Fruit fly (Drosophila melanogaster) whole organism, embryonic: ENCODE data around the gene CG10365.

Experiments used
- Abd-B ChIP-seq: fragments of 200-800 bp; sonication (Bioruptor generic); optimal IDR thresholded peaks from 2 replicates; lab custom pipeline; 2018; ENCODE audit warnings: missing biosample characterization, mild to moderate bottlenecking, missing genetic modification characterization, moderate library complexity
- B-H2 ChIP-seq: fragments of 200-800 bp; sonication (Bioruptor generic); optimal IDR thresholded peaks from 2 replicates; lab custom pipeline; 2018; ENCODE audit warnings: missing biosample characterization, mild to moderate bottlenecking, missing genetic modification characterization
- Bgb ChIP-seq: fragments of 200-800 bp; sonication (Bioruptor generic); IDR thresholded peaks from 2 replicates; pipeline ENCODE4 v1.3.6; 2022; ENCODE audit warnings: missing biosample characterization, missing genetic modification characterization; ENCODE audit not compliant: partially characterized antibody
- C15 ChIP-seq: fragments of 200-800 bp; sonication (Bioruptor generic); IDR thresholded peaks from 3 replicates; pipeline ENCODE4 v1.3.6; 2022; ENCODE audit warnings: missing biosample characterization, missing genetic modification characterization
- CG10274 ChIP-seq: fragments of 200-800 bp; sonication (Bioruptor generic); optimal IDR thresholded peaks from 3 replicates; lab custom pipeline; 2017; ENCODE audit warnings: missing biosample characterization, mild to moderate bottlenecking, missing genetic modification characterization
- CG10959 ChIP-seq: fragments of 200-800 bp; sonication (Bioruptor generic); IDR thresholded peaks from 2 replicates; pipeline ENCODE4 v1.3.6; 2022; ENCODE audit warnings: missing biosample characterization, missing genetic modification characterization
- CG11247 ChIP-seq: fragments of 200-800 bp; sonication (Bioruptor generic); IDR thresholded peaks from 2 replicates; pipeline ENCODE4 v1.3.6; 2022; ENCODE audit warnings: missing biosample characterization, missing genetic modification characterization
- CG11560 ChIP-seq: fragments of 200-800 bp; sonication (Bioruptor generic); IDR thresholded peaks from 3 replicates; pipeline ENCODE4 v1.3.6; 2022; ENCODE audit warnings: missing biosample characterization, missing genetic modification characterization
- CG13424 ChIP-seq: fragments of 200-800 bp; sonication (Bioruptor generic); optimal IDR thresholded peaks from 2 replicates; lab custom pipeline; 2019; ENCODE audit warnings: missing biosample characterization, mild to moderate bottlenecking, missing genetic modification characterization, moderate library complexity
- CG13894 ChIP-seq: fragments of 200-800 bp; sonication (Bioruptor generic); optimal IDR thresholded peaks from 3 replicates; lab custom pipeline; 2018; ENCODE audit warnings: missing biosample characterization, mild to moderate bottlenecking, missing genetic modification characterization, moderate library complexity
- CG14965 ChIP-seq: fragments of 200-800 bp; sonication (Bioruptor generic); optimal IDR thresholded peaks from 2 replicates; lab custom pipeline; 2016; ENCODE audit warnings: missing biosample characterization, missing genetic modification characterization, borderline replicate concordance
- CG1603 ChIP-seq: fragments of 200-800 bp; sonication (Bioruptor generic); optimal IDR thresholded peaks from 2 replicates; lab custom pipeline; 2019; ENCODE audit warnings: missing biosample characterization, mild to moderate bottlenecking, missing genetic modification characterization, moderate library complexity
- CG17385 ChIP-seq: fragments of 200-800 bp; sonication (Bioruptor generic); optimal IDR thresholded peaks from 3 replicates; lab custom pipeline; 2018; ENCODE audit warnings: missing biosample characterization, mild to moderate bottlenecking, missing genetic modification characterization
- CG17612 ChIP-seq: fragments of 200-800 bp; sonication (Bioruptor generic); IDR thresholded peaks from 2 replicates; pipeline ENCODE4 v1.3.6; 2022; ENCODE audit warnings: missing biosample characterization, missing genetic modification characterization
- CG18599 ChIP-seq: fragments of 200-800 bp; sonication (Bioruptor generic); optimal IDR thresholded peaks from 3 replicates; lab custom pipeline; 2017; ENCODE audit warnings: missing biosample characterization, missing genetic modification characterization, mild to moderate bottlenecking, moderate library complexity, missing genetic modification reagents
- CG18619 ChIP-seq: fragments of 200-800 bp; sonication (Bioruptor generic); optimal IDR thresholded peaks from 3 replicates; lab custom pipeline; 2017; ENCODE audit warnings: missing biosample characterization, mild to moderate bottlenecking, missing genetic modification characterization
- CG2199 ChIP-seq: fragments of 200-800 bp; sonication (Bioruptor generic); IDR thresholded peaks from 3 replicates; pipeline ENCODE4 v1.3.6; 2022; ENCODE audit warnings: missing biosample characterization, missing genetic modification characterization
- CG2712 ChIP-seq: fragments of 200-800 bp; optimal IDR thresholded peaks from 3 replicates; lab custom pipeline; 2019; ENCODE audit warnings: missing biosample characterization, mild to moderate bottlenecking, missing genetic modification characterization, moderate library complexity
- CG31224 ChIP-seq: fragments of 200-800 bp; sonication (Bioruptor generic); IDR thresholded peaks from 2 replicates; pipeline ENCODE4 v1.3.6; 2022; ENCODE audit warnings: missing biosample characterization, missing genetic modification characterization
- CG33557 ChIP-seq: fragments of 200-800 bp; sonication (Bioruptor generic); optimal IDR thresholded peaks from 2 replicates; lab custom pipeline; 2019; ENCODE audit warnings: missing biosample characterization, mild to moderate bottlenecking, missing genetic modification characterization, moderate library complexity
- CG3847 ChIP-seq: fragments of 200-800 bp; sonication (Bioruptor generic); IDR thresholded peaks from 2 replicates; pipeline ENCODE4 v1.3.6; 2022; ENCODE audit warnings: missing biosample characterization, missing genetic modification characterization
- CG4282 ChIP-seq: fragments of 200-800 bp; sonication (Bioruptor generic); optimal IDR thresholded peaks from 2 replicates; lab custom pipeline; 2016; ENCODE audit warnings: missing biosample characterization, missing genetic modification characterization
- CG4360 ChIP-seq: fragments of 200-800 bp; sonication (Bioruptor generic); IDR thresholded peaks from 2 replicates; pipeline ENCODE4 v1.3.6; 2022; ENCODE audit warnings: missing biosample characterization, missing genetic modification characterization
- CG4854 ChIP-seq: fragments of 200-800 bp; sonication (Bioruptor generic); optimal IDR thresholded peaks from 2 replicates; lab custom pipeline; 2016; ENCODE audit warnings: missing biosample characterization, missing genetic modification characterization, inconsistent platforms
- CG5245 ChIP-seq: fragments of 200-800 bp; sonication (Bioruptor generic); optimal IDR thresholded peaks from 3 replicates; lab custom pipeline; 2016; ENCODE audit warnings: missing biosample characterization, missing genetic modification characterization
- CG8388 ChIP-seq: fragments of 200-800 bp; sonication (Bioruptor generic); optimal IDR thresholded peaks from 2 replicates; lab custom pipeline; 2019; ENCODE audit warnings: missing biosample characterization, mild to moderate bottlenecking, missing genetic modification characterization, moderate library complexity
- CkIIα-i1 ChIP-seq: fragments of 200-800 bp; sonication (Bioruptor generic); IDR thresholded peaks from 2 replicates; pipeline ENCODE4 v1.3.6; 2022; ENCODE audit warnings: missing biosample characterization, missing genetic modification characterization
- Ets97D ChIP-seq: fragments of 200-800 bp; sonication (Bioruptor generic); optimal IDR thresholded peaks from 3 replicates; lab custom pipeline; 2016; ENCODE audit warnings: missing biosample characterization, missing genetic modification characterization
- Hr39 ChIP-seq: fragments of >200 bp; optimal IDR thresholded peaks from 2 replicates; lab custom pipeline; 2017
- Hr78 ChIP-seq, 2 experiments: fragments of 200-800 bp in 1 of 2; fragments of >200 bp in 1 of 2; sonication (Bioruptor generic) in 1 of 2; optimal IDR thresholded peaks; 2 replicates each; lab custom pipeline; 2017 to 2019; ENCODE audit warnings: missing biosample characterization in 2 of 2, missing genetic modification characterization in 2 of 2, mild to moderate bottlenecking in 1 of 2, moderate library complexity in 1 of 2
- Kr ChIP-seq: fragments of 200-800 bp; sonication (Bioruptor generic); optimal IDR thresholded peaks from 2 replicates; lab custom pipeline; 2017; ENCODE audit warnings: missing biosample characterization, mild to moderate bottlenecking, missing genetic modification characterization
- Xbp1 ChIP-seq: fragments of 200-800 bp; sonication (Bioruptor generic); optimal IDR thresholded peaks from 3 replicates; lab custom pipeline; 2016; ENCODE audit warnings: missing biosample characterization, mild to moderate bottlenecking, missing genetic modification characterization
- Xrp1 ChIP-seq: fragments of 200-800 bp; sonication (Bioruptor generic); IDR thresholded peaks from 2 replicates; pipeline ENCODE4 v1.3.6; 2022; ENCODE audit warnings: missing biosample characterization, missing genetic modification characterization
- bcd ChIP-seq: fragments of 200-800 bp; sonication (Bioruptor generic); optimal IDR thresholded peaks from 2 replicates; lab custom pipeline; 2017; ENCODE audit warnings: missing biosample characterization, mild to moderate bottlenecking, missing genetic modification characterization
- br ChIP-seq: fragments of >200 bp; optimal IDR thresholded peaks from 2 replicates; lab custom pipeline; 2017
- dimm ChIP-seq: fragments of 200-800 bp; sonication (Bioruptor generic); IDR thresholded peaks from 2 replicates; pipeline ENCODE4 v1.3.6; 2022; ENCODE audit warnings: missing biosample characterization, missing genetic modification characterization
- en ChIP-seq: fragments of 200-800 bp; sonication (Bioruptor generic); optimal IDR thresholded peaks from 2 replicates; lab custom pipeline; 2016; ENCODE audit warnings: missing biosample characterization, missing genetic modification characterization
- fd64A ChIP-seq: fragments of 200-800 bp; sonication (Bioruptor generic); optimal IDR thresholded peaks from 3 replicates; lab custom pipeline; 2018; ENCODE audit warnings: missing biosample characterization, mild to moderate bottlenecking, missing genetic modification characterization
- hb ChIP-seq: fragments of 200-800 bp; sonication (Bioruptor generic); IDR thresholded peaks from 3 replicates; pipeline ENCODE4 v1.3.6; 2022; ENCODE audit warnings: missing biosample characterization, missing genetic modification characterization; ENCODE audit not compliant: partially characterized antibody
- knrl ChIP-seq: fragments of 200-800 bp; sonication (Bioruptor generic); IDR thresholded peaks from 3 replicates; pipeline ENCODE4 v1.3.6; 2022; ENCODE audit warnings: missing biosample characterization, missing genetic modification characterization; ENCODE audit not compliant: partially characterized antibody
- pho ChIP-seq: fragments of 200-800 bp; sonication (Bioruptor generic); optimal IDR thresholded peaks from 2 replicates; lab custom pipeline; 2016; ENCODE audit warnings: missing biosample characterization, missing genetic modification characterization
- pzg ChIP-seq: fragments of 200-800 bp; sonication (Bioruptor generic); optimal IDR thresholded peaks from 3 replicates; lab custom pipeline; 2018; ENCODE audit warnings: missing biosample characterization, mild to moderate bottlenecking, missing genetic modification characterization, moderate library complexity
- run ChIP-seq: fragments of 200-800 bp; sonication (Bioruptor generic); optimal IDR thresholded peaks from 3 replicates; lab custom pipeline; 2018; ENCODE audit warnings: missing biosample characterization, mild to moderate bottlenecking, missing genetic modification characterization
- shn ChIP-seq: fragments of 200-800 bp; sonication (Bioruptor generic); optimal IDR thresholded peaks from 3 replicates; lab custom pipeline; 2016; ENCODE audit warnings: missing biosample characterization, missing genetic modification characterization
- sisA ChIP-seq: fragments of 200-800 bp; sonication (Bioruptor generic); IDR thresholded peaks from 2 replicates; pipeline ENCODE4 v1.3.6; 2022; ENCODE audit warnings: missing biosample characterization, missing genetic modification characterization
- so ChIP-seq: fragments of 200-800 bp; sonication (Bioruptor generic); IDR thresholded peaks from 3 replicates; pipeline ENCODE4 v1.3.6; 2022; ENCODE audit warnings: missing biosample characterization, missing genetic modification characterization
- tgo ChIP-seq: fragments of 200-800 bp; sonication (Bioruptor generic); IDR thresholded peaks from 3 replicates; pipeline ENCODE4 v1.3.6; 2022; ENCODE audit warnings: missing biosample characterization, missing genetic modification characterization
- tna ChIP-seq: fragments of 200-800 bp; sonication (Bioruptor generic); IDR thresholded peaks from 2 replicates; pipeline ENCODE4 v1.3.6; 2022; ENCODE audit warnings: missing biosample characterization, missing genetic modification characterization; ENCODE audit not compliant: partially characterized antibody
- zfh2 ChIP-seq: fragments of 200-800 bp; sonication (Bioruptor generic); optimal IDR thresholded peaks from 2 replicates; lab custom pipeline; 2016; ENCODE audit warnings: missing biosample characterization, missing genetic modification characterization

Gene CG10365

dm6 chr3R:23757912-23758607 is 34.9 kb downstream of the CG10365 start, which contains the start of the genes PTPMT1 and Hrd3 (continued):
- TF ChIP-seq Hr78 (GFP tag; optimal IDR thresholded peaks at IDR 0.05; lab: Kevin White, UChicago) (peak in 1 of 2 experiments; percentile 95), Hr39 (no peak), CG5245 (GFP tag; lab: Kevin White, UChicago) (peak; percentile 97), CG2712 (tag; lab: Kevin White, UChicago) (peak; percentile 99), CG11560 (tag; lab: Robert Waterston, UW) (peak; percentile 91), hb (GFP tag; lab: Robert Waterston, UW) (no peak), run (tag; lab: Kevin White, UChicago) (peak; percentile 95), CG13424 (tag; lab: Kevin White, UChicago) (peak; percentile 99), CG10959 (peak; percentile 92), CG3847 (GFP tag; lab: Robert Waterston, UW) (peak; percentile 98), B-H2 (GFP tag; lab: Kevin White, UChicago) (peak; percentile 97), CG10274 (peak; percentile 94), Abd-B (peak; percentile 99), br (lab: Kevin White, UChicago) (no peak), C15 (peak; percentile 89; the same call in 2 of the 3 replicates), pzg (GFP tag; lab: Kevin White, UChicago) (peak; percentile 44), CG8388 (GFP tag; lab: Kevin White, UChicago) (peak; percentile 97), CG18619 (peak; percentile 99), CkIIα-i1 (GFP tag; lab: Robert Waterston, UW) (peak; percentile 61; the same call in 1 of the 2 replicates), fd64A (GFP tag; lab: Kevin White, UChicago) (peak; percentile 84), zfh2 (peak; percentile 99), CG4360 (peak; percentile 65), CG13894 (tag; lab: Kevin White, UChicago) (peak; percentile 96), tna (GFP tag; lab: Robert Waterston, UW) (no peak), CG14965 (GFP tag; lab: Kevin White, UChicago) (peak; percentile 70), CG4282 (peak; percentile 90), shn (GFP tag; lab: Kevin White, UChicago) (peak; percentile 97), tgo (GFP tag; lab: Robert Waterston, UW) (peak; percentile 96), CG4854 (GFP tag; lab: Kevin White, UChicago) (peak; percentile 97), CG1603 (tag; lab: Kevin White, UChicago) (peak; percentile 79), knrl (peak; percentile 41; the same call in 2 of the 3 replicates), CG17612 (GFP tag; lab: Robert Waterston, UW) (peak; percentile 89; the same call in 1 of the 2 replicates), CG33557 (peak; percentile 98), so (GFP tag; lab: Robert Waterston, UW) (peak; percentile 95), dimm (peak; percentile 77), pho (GFP tag; lab: Kevin White, UChicago) (peak; percentile 98), sisA (GFP tag; lab: Robert Waterston, UW) (peak; percentile 97), CG11247 (GFP tag; lab: Robert Waterston, UW) (peak; percentile 96), CG18599 (GFP tag; lab: Kevin White, UChicago) (peak; percentile 99), bcd (GFP tag; lab: Kevin White, UChicago) (peak; percentile 99), Xrp1 (GFP tag; lab: Robert Waterston, UW) (peak; percentile 97), CG17385 (GFP tag; lab: Kevin White, UChicago) (peak; percentile 97), Ets97D (GFP tag; lab: Kevin White, UChicago) (peak; percentile 92), en (GFP tag; lab: Kevin White, UChicago) (peak; percentile 92), Kr (GFP tag; lab: Kevin White, UChicago) (peak; percentile 84), CG2199 (GFP tag; lab: Robert Waterston, UW) (peak; percentile 78; the same call in 1 of the 3 replicates), Xbp1 (GFP tag; lab: Kevin White, UChicago) (peak; percentile 99), CG31224 (GFP tag; lab: Robert Waterston, UW) (peak; percentile 90), Bgb (GFP tag; lab: Robert Waterston, UW) (no peak)
